Fruit fly (Drosophila melanogaster) whole organism, pupa: Measurements from ENCODE around the gene eIF1.

ENCODE experiments used
- CG12605 ChIP-seq: fragments of 200-800 bp; sonication (Bioruptor generic); IDR thresholded peaks from 2 replicates; pipeline ENCODE4 v1.3.6; 2022; ENCODE audit warnings: missing biosample characterization, missing genetic modification characterization
- CG13204 ChIP-seq: fragments of 200-800 bp; sonication (Bioruptor generic); optimal IDR thresholded peaks from 2 replicates; lab custom pipeline; 2018; ENCODE audit warnings: missing biosample characterization, mild to moderate bottlenecking, missing genetic modification characterization, moderate library complexity
- CG14655 ChIP-seq: fragments of 200-800 bp; sonication (Bioruptor generic); optimal IDR thresholded peaks from 3 replicates; lab custom pipeline; 2017; ENCODE audit warnings: mild to moderate bottlenecking, missing biosample characterization, missing genetic modification reagents, missing genetic modification characterization
- CG15710 ChIP-seq: fragments of 200-800 bp; sonication (Bioruptor generic); optimal IDR thresholded peaks from 2 replicates; lab custom pipeline; 2018; ENCODE audit warnings: missing biosample characterization, mild to moderate bottlenecking, missing genetic modification characterization, moderate library complexity
- CG32121 ChIP-seq: fragments of 200-800 bp; sonication (Bioruptor generic); IDR thresholded peaks from 2 replicates; pipeline ENCODE4 v1.3.6; 2022; ENCODE audit warnings: missing biosample characterization, missing genetic modification characterization
- CG34367 ChIP-seq: fragments of 200-800 bp; sonication (Bioruptor generic); optimal IDR thresholded peaks from 2 replicates; lab custom pipeline; 2018; ENCODE audit warnings: missing biosample characterization, mild to moderate bottlenecking, missing genetic modification characterization
- CG4496 ChIP-seq: fragments of 200-800 bp; sonication (Bioruptor generic); IDR thresholded peaks from 3 replicates; pipeline ENCODE4 v1.3.6; 2022; ENCODE audit warnings: missing biosample characterization, missing genetic modification characterization
- CG8301 ChIP-seq: fragments of 200-800 bp; sonication (Bioruptor generic); optimal IDR thresholded peaks from 2 replicates; lab custom pipeline; 2018; ENCODE audit warnings: missing biosample characterization, mild to moderate bottlenecking, missing genetic modification characterization
- D1 ChIP-seq: fragments of 200-800 bp; sonication (Bioruptor generic); optimal IDR thresholded peaks from 2 replicates; lab custom pipeline; 2018; ENCODE audit warnings: missing biosample characterization, mild to moderate bottlenecking, missing genetic modification characterization, moderate library complexity
- EcR ChIP-seq: fragments of 200-800 bp; sonication (Bioruptor generic); optimal IDR thresholded peaks from 3 replicates; lab custom pipeline; 2019; ENCODE audit warnings: missing biosample characterization, missing genetic modification characterization, mild to moderate bottlenecking, moderate library complexity, missing genetic modification reagents
- Snoo ChIP-seq: fragments of 200-800 bp; sonication (Bioruptor generic); optimal IDR thresholded peaks from 3 replicates; lab custom pipeline; 2017; ENCODE audit warnings: missing biosample characterization, mild to moderate bottlenecking, missing genetic modification characterization, inconsistent platforms
- fd96Ca ChIP-seq: fragments of 200-800 bp; sonication (Bioruptor generic); IDR thresholded peaks from 3 replicates; pipeline ENCODE4 v1.3.6; 2022; ENCODE audit warnings: missing biosample characterization, missing genetic modification characterization
- gl ChIP-seq: fragments of 200-800 bp; sonication (Bioruptor generic); optimal IDR thresholded peaks from 2 replicates; lab custom pipeline; 2018; ENCODE audit warnings: missing biosample characterization, mild to moderate bottlenecking, missing genetic modification characterization
- rn ChIP-seq: fragments of 200-800 bp; sonication (Bioruptor generic); IDR thresholded peaks from 2 replicates; pipeline ENCODE4 v1.3.6; 2022; ENCODE audit warnings: missing biosample characterization, missing genetic modification characterization

dm6 chr3L:3198447-3199402 is 24.4 kb upstream of the eIF1 start, which contains the start of the genes CG32276 and gry:
- TF ChIP-seq gl (tag; lab: Kevin White, UChicago), result no peak
- TF ChIP-seq CG13204 (GFP tag; lab: Kevin White, UChicago), result no peak
- TF ChIP-seq rn (GFP tag; lab: Robert Waterston, UW), result 0 out of 2 replicates have a peak, but pooled peaks have one; percentile 32
- peak; percentile 50 for TF ChIP-seq CG34367 (tag; lab: Kevin White, UChicago)
- no peak for TF ChIP-seq CG8301 (tag; lab: Kevin White, UChicago)
- no peak for TF ChIP-seq D1 (tag; lab: Kevin White, UChicago)
- peak; percentile 22; the same call in 1 of the 2 replicates for TF ChIP-seq CG12605 (GFP tag; lab: Robert Waterston, UW)
- peak; percentile 35 for TF ChIP-seq EcR (GFP tag; lab: Kevin White, UChicago)
- peak; percentile 76 for TF ChIP-seq CG32121 (GFP tag; lab: Robert Waterston, UW)
- no peak for TF ChIP-seq Snoo (tag; lab: Kevin White, UChicago)
- peak; percentile 77; the same call in 2 of the 3 replicates for TF ChIP-seq fd96Ca
- peak; percentile 56 for TF ChIP-seq CG15710 (tag; lab: Kevin White, UChicago)
- TF ChIP-seq CG14655 (GFP tag; lab: Kevin White, UChicago), result no peak
- TF ChIP-seq CG4496 (GFP tag; lab: Robert Waterston, UW), result peak; percentile 54; the same call in 2 of the 3 replicates
